Fruit fly (Drosophila melanogaster) whole organism, prepupa: ENCODE data around the gene ND-B14.5A.

Source experiments
- Blimp-1 ChIP-seq: fragments of 200-800 bp; sonication (Bioruptor generic); optimal IDR thresholded peaks from 3 replicates; lab custom pipeline; 2017; ENCODE audit warnings: missing biosample characterization, missing genetic modification characterization, mild to moderate bottlenecking, moderate library complexity, missing genetic modification reagents
- CG10669 ChIP-seq: fragments of 200-800 bp; sonication (Bioruptor generic); optimal IDR thresholded peaks from 3 replicates; lab custom pipeline; 2018; ENCODE audit warnings: missing biosample characterization, mild to moderate bottlenecking, missing genetic modification characterization, moderate library complexity
- CG11294 ChIP-seq: fragments of 200-800 bp; sonication (Bioruptor generic); IDR thresholded peaks from 2 replicates; pipeline ENCODE4 v1.3.6; 2022; ENCODE audit warnings: missing biosample characterization, missing genetic modification characterization
- CG11762 ChIP-seq: fragments of 200-800 bp; sonication (Bioruptor generic); optimal IDR thresholded peaks from 3 replicates; lab custom pipeline; 2016; ENCODE audit warnings: missing biosample characterization, missing genetic modification characterization; ENCODE audit not compliant: insufficient read depth
- CG11902 ChIP-seq: fragments of 200-800 bp; sonication (Bioruptor generic); optimal IDR thresholded peaks from 3 replicates; lab custom pipeline; 2016; ENCODE audit warnings: missing biosample characterization, missing genetic modification characterization
- CG16779 ChIP-seq: fragments of 200-800 bp; sonication (Bioruptor generic); optimal IDR thresholded peaks from 3 replicates; lab custom pipeline; 2017; ENCODE audit warnings: missing biosample characterization, mild to moderate bottlenecking, missing genetic modification characterization
- CG31627 ChIP-seq: fragments of 200-800 bp; sonication (Bioruptor generic); optimal IDR thresholded peaks from 3 replicates; lab custom pipeline; 2016; ENCODE audit warnings: missing biosample characterization, missing genetic modification characterization
- CG34406 ChIP-seq: fragments of 200-800 bp; sonication (Bioruptor generic); optimal IDR thresholded peaks from 3 replicates; lab custom pipeline; 2016; ENCODE audit warnings: missing biosample characterization, missing genetic modification characterization
- CG3919 ChIP-seq: fragments of 200-800 bp; sonication (Bioruptor generic); optimal IDR thresholded peaks from 3 replicates; lab custom pipeline; 2016; ENCODE audit warnings: missing biosample characterization, missing genetic modification characterization
- CG4318 ChIP-seq: fragments of 200-800 bp; sonication (Bioruptor generic); optimal IDR thresholded peaks from 3 replicates; lab custom pipeline; 2017; ENCODE audit warnings: missing biosample characterization, mild to moderate bottlenecking, missing genetic modification characterization
- CG6163 ChIP-seq: fragments of 200-800 bp; sonication (Bioruptor generic); IDR thresholded peaks from 3 replicates; pipeline ENCODE4 v1.3.6; 2022; ENCODE audit warnings: missing biosample characterization, missing genetic modification characterization
- CG6792 ChIP-seq: fragments of 200-800 bp; sonication (Bioruptor generic); optimal IDR thresholded peaks from 3 replicates; lab custom pipeline; 2016; ENCODE audit warnings: missing biosample characterization, missing genetic modification characterization
- CG6808 ChIP-seq: fragments of 200-800 bp; sonication (Bioruptor generic); optimal IDR thresholded peaks from 3 replicates; lab custom pipeline; 2017; ENCODE audit warnings: missing biosample characterization, missing genetic modification characterization, mild to moderate bottlenecking, moderate library complexity, missing genetic modification reagents
- CG7368 ChIP-seq: fragments of 200-800 bp; sonication (Bioruptor generic); optimal IDR thresholded peaks from 3 replicates; lab custom pipeline; 2016; ENCODE audit warnings: missing biosample characterization, missing genetic modification characterization
- CG8119 ChIP-seq: fragments of 200-800 bp; sonication (Bioruptor generic); IDR thresholded peaks from 3 replicates; pipeline ENCODE4 v1.3.6; 2022; ENCODE audit warnings: missing biosample characterization, missing genetic modification characterization
- CG8319 ChIP-seq: fragments of 200-800 bp; sonication (Bioruptor generic); optimal IDR thresholded peaks from 3 replicates; lab custom pipeline; 2016; ENCODE audit warnings: missing biosample characterization, missing genetic modification characterization
- CG8632 ChIP-seq: fragments of 200-800 bp; sonication (Bioruptor generic); optimal IDR thresholded peaks from 3 replicates; lab custom pipeline; 2016; ENCODE audit warnings: missing biosample characterization, missing genetic modification characterization
- CG9139 ChIP-seq: fragments of 200-800 bp; sonication (Bioruptor generic); optimal IDR thresholded peaks from 3 replicates; lab custom pipeline; 2017; ENCODE audit warnings: missing biosample characterization, mild to moderate bottlenecking, missing genetic modification characterization
- Eip75B ChIP-seq: fragments of 200-800 bp; sonication (Bioruptor generic); optimal IDR thresholded peaks from 3 replicates; lab custom pipeline; 2016; ENCODE audit warnings: missing biosample characterization, missing genetic modification characterization
- Eip78C ChIP-seq: fragments of 200-800 bp; sonication (Bioruptor generic); peaks from one replicate; lab custom pipeline; 2016; ENCODE audit warnings: missing biosample characterization, missing genetic modification characterization
- Eip93F ChIP-seq: fragments of 200-800 bp; sonication (Bioruptor generic); optimal IDR thresholded peaks from 2 replicates; lab custom pipeline; 2016; ENCODE audit warnings: missing biosample characterization, mild to moderate bottlenecking, missing genetic modification characterization
- Ets21C ChIP-seq: fragments of 200-800 bp; sonication (Bioruptor generic); optimal IDR thresholded peaks from 3 replicates; lab custom pipeline; 2016; ENCODE audit warnings: missing biosample characterization, missing genetic modification characterization
- Ets96B ChIP-seq: fragments of 200-800 bp; optimal IDR thresholded peaks from 2 replicates; lab custom pipeline; 2019; ENCODE audit warnings: missing biosample characterization, mild to moderate bottlenecking, missing genetic modification characterization, moderate library complexity
- Gug ChIP-seq: fragments of 200-800 bp; sonication (Bioruptor generic); IDR thresholded peaks from 2 replicates; pipeline ENCODE4 v1.3.6; 2022; ENCODE audit warnings: missing biosample characterization, missing genetic modification characterization
- Hr38 ChIP-seq: sonication (Bioruptor generic); optimal IDR thresholded peaks from 2 replicates; lab custom pipeline; 2016; ENCODE audit warnings: missing biosample characterization, missing genetic modification characterization
- Hr39 ChIP-seq: fragments of 200-800 bp; sonication (Bioruptor generic); optimal IDR thresholded peaks from 2 replicates; lab custom pipeline; 2016; ENCODE audit warnings: missing biosample characterization, missing genetic modification characterization
- Hr4 ChIP-seq: fragments of 200-800 bp; sonication (Bioruptor generic); optimal IDR thresholded peaks from 3 replicates; lab custom pipeline; 2016; ENCODE audit warnings: missing biosample characterization, missing genetic modification characterization
- Lpt ChIP-seq: fragments of 200-800 bp; sonication (Bioruptor generic); optimal IDR thresholded peaks from 3 replicates; lab custom pipeline; 2016; ENCODE audit warnings: missing biosample characterization, missing genetic modification characterization
- Met ChIP-seq: fragments of 200-800 bp; sonication (Bioruptor generic); optimal IDR thresholded peaks from 3 replicates; lab custom pipeline; 2016; ENCODE audit warnings: missing biosample characterization, missing genetic modification characterization
- OdsH ChIP-seq: fragments of 200-800 bp; sonication (Bioruptor generic); optimal IDR thresholded peaks from 3 replicates; lab custom pipeline; 2016; ENCODE audit warnings: missing biosample characterization, missing genetic modification characterization
- Sox102F ChIP-seq: fragments of 200-800 bp; sonication (Bioruptor generic); optimal IDR thresholded peaks from 2 replicates; lab custom pipeline; 2016; ENCODE audit warnings: missing biosample characterization, mild to moderate bottlenecking, missing genetic modification characterization
- Sox14 ChIP-seq: fragments of 200-800 bp; sonication (Bioruptor generic); optimal IDR thresholded peaks from 3 replicates; lab custom pipeline; 2016; ENCODE audit warnings: missing biosample characterization, missing genetic modification characterization
- Sox15 ChIP-seq: fragments of 200-800 bp; sonication (Bioruptor generic); optimal IDR thresholded peaks from 3 replicates; lab custom pipeline; 2016; ENCODE audit warnings: missing biosample characterization, missing genetic modification characterization
- achi ChIP-seq: fragments of 200-800 bp; sonication (Bioruptor generic); optimal IDR thresholded peaks from 3 replicates; lab custom pipeline; 2016; ENCODE audit warnings: missing biosample characterization, missing genetic modification characterization
- acj6 ChIP-seq: fragments of 200-800 bp; sonication (Bioruptor generic); optimal IDR thresholded peaks from 3 replicates; lab custom pipeline; 2016; ENCODE audit warnings: missing biosample characterization, missing genetic modification characterization
- cyc ChIP-seq: fragments of 200-800 bp; sonication (Bioruptor generic); optimal IDR thresholded peaks from 3 replicates; lab custom pipeline; 2016; ENCODE audit warnings: missing biosample characterization, missing genetic modification characterization
- eg ChIP-seq: fragments of 200-800 bp; sonication (Bioruptor generic); IDR thresholded peaks from 3 replicates; pipeline ENCODE4 v1.3.6; 2022; ENCODE audit warnings: missing biosample characterization, missing genetic modification characterization
- fd85E ChIP-seq: fragments of 200-800 bp; sonication (Bioruptor generic); optimal IDR thresholded peaks from 3 replicates; lab custom pipeline; 2016; ENCODE audit warnings: missing biosample characterization, missing genetic modification characterization
- fkh ChIP-seq: fragments of 200-800 bp; sonication (Bioruptor generic); optimal IDR thresholded peaks from 3 replicates; lab custom pipeline; 2017; ENCODE audit warnings: missing biosample characterization, mild to moderate bottlenecking, missing genetic modification characterization, moderate library complexity
- lz ChIP-seq: fragments of 200-800 bp; sonication (Bioruptor generic); optimal IDR thresholded peaks from 3 replicates; lab custom pipeline; 2016; ENCODE audit warnings: missing biosample characterization, missing genetic modification characterization
- pdm3 ChIP-seq: fragments of 200-800 bp; sonication (Bioruptor generic); optimal IDR thresholded peaks from 3 replicates; lab custom pipeline; 2016; ENCODE audit warnings: missing biosample characterization, missing genetic modification characterization
- salr ChIP-seq, 2 experiments: fragments of 200-800 bp; sonication (Bioruptor generic); optimal IDR thresholded peaks; 3 replicates each; lab custom pipeline; 2016 to 2018; ENCODE audit warnings: missing biosample characterization in 2 of 2, missing genetic modification characterization in 2 of 2, mild to moderate bottlenecking in 1 of 2
- ss ChIP-seq, 2 experiments: fragments of 200-800 bp; sonication (Bioruptor generic); optimal IDR thresholded peaks; 2 replicates in 1 of 2; 3 replicates in 1 of 2; lab custom pipeline; 2017 to 2018; ENCODE audit warnings: mild to moderate bottlenecking in 2 of 2, missing biosample characterization in 2 of 2, missing genetic modification characterization in 2 of 2, moderate library complexity in 1 of 2
- svp ChIP-seq: fragments of 200-800 bp; sonication (Bioruptor generic); peaks from one replicate; lab custom pipeline; 2016; ENCODE audit warnings: missing biosample characterization, missing genetic modification characterization
- topi ChIP-seq: fragments of 200-800 bp; sonication (Bioruptor generic); optimal IDR thresholded peaks from 3 replicates; lab custom pipeline; 2016; ENCODE audit warnings: missing biosample characterization, missing genetic modification characterization
- vri ChIP-seq: fragments of 200-800 bp; sonication (Bioruptor generic); optimal IDR thresholded peaks from 3 replicates; lab custom pipeline; 2016; ENCODE audit warnings: missing biosample characterization, mild to moderate bottlenecking, missing genetic modification characterization

The ND-B14.5A gene

dm6 chrX:2194208-2195094 is 22.1 kb downstream of the ND-B14.5A start (continued):
- no peak for TF ChIP-seq Hr39 (GFP tag; lab: Kevin White, UChicago)
- TF ChIP-seq cyc = no peak
- TF ChIP-seq CG6808 (GFP tag; lab: Kevin White, UChicago) = no peak
- no peak for TF ChIP-seq CG34406 (GFP tag; lab: Kevin White, UChicago)
- TF ChIP-seq CG10669 = no peak
- no peak for TF ChIP-seq Met (GFP tag; lab: Kevin White, UChicago)
- no peak for TF ChIP-seq pdm3 (GFP tag; lab: Kevin White, UChicago)
- no peak for TF ChIP-seq Eip75B (GFP tag; lab: Kevin White, UChicago)
- TF ChIP-seq CG9139 = no peak
- TF ChIP-seq svp (GFP tag; lab: Kevin White, UChicago) = peak; percentile 84
- no peak for TF ChIP-seq acj6 (GFP tag; lab: Kevin White, UChicago)
- no peak for TF ChIP-seq Hr38
- no peak for TF ChIP-seq Ets21C
- no peak for TF ChIP-seq CG11294 (GFP tag; lab: Robert Waterston, UW)
- no peak for TF ChIP-seq CG8319 (GFP tag; lab: Kevin White, UChicago)

DNA sequence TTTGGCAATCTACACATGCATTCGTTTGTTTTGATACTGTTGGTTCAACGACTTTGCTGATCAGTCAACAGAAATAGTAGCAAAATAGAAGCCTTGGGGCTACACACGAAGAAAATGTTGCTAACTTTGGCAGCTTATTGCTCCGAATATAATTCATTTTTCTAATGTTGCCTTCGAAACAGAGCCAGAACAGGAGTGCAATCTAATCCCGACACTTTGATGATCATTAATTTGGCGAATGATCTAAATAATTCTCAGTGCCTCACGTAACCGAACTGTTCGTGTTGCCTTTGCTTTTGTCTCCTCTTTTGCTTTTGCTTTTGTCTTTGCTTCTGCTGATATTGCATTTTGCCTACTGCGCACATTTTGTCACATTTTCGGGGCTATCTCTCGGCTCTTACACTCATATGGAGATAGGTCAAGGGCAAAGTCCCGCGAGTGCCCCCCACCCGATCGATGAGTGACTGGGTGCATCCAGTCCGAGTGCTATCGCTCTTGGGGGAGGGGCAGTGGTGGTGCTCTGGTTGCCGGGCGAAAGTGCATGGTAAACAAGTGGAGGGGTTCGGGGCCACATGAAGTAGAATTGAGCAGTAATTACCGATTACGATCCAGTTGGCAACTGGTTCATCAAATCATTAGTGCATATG is 23.9 kb downstream of the ND-B14.5A start:
- TF ChIP-seq pdm3 (GFP tag; lab: Kevin White, UChicago) (peak; percentile 35), CG6808 (GFP tag; lab: Kevin White, UChicago) (peak; percentile 19), CG8119 (GFP tag; lab: Robert Waterston, UW) (peak; percentile 53; the same call in 2 of the 3 replicates), fkh (GFP tag; lab: Kevin White, UChicago) (no peak), fd85E (GFP tag; lab: Kevin White, UChicago) (no peak), ss (GFP tag; optimal IDR thresholded peaks at IDR 0.05; lab: Kevin White, UChicago) (peak; percentile 2 to 27), lz (GFP tag; lab: Kevin White, UChicago) (peak; percentile 47), Eip78C (GFP tag; lab: Kevin White, UChicago) (peak; percentile 77), Sox15 (GFP tag; lab: Kevin White, UChicago) (no peak), OdsH (GFP tag; lab: Kevin White, UChicago) (peak; percentile 52), Eip93F (GFP tag; lab: Kevin White, UChicago) (no peak), Gug (peak; percentile 38; the same call in 1 of the 2 replicates), CG8632 (GFP tag; lab: Kevin White, UChicago) (peak; percentile 0), vri (peak; percentile 90), CG6163 (GFP tag; lab: Robert Waterston, UW) (peak; percentile 62; the same call in 2 of the 3 replicates), Sox14 (GFP tag; lab: Kevin White, UChicago) (peak; percentile 27), CG9139 (no peak), CG11294 (GFP tag; lab: Robert Waterston, UW) (peak; percentile 44; the same call in 1 of the 2 replicates), salr (GFP tag; optimal IDR thresholded peaks at IDR 0.05; lab: Kevin White, UChicago) (no peak), CG4318 (no peak), CG7368 (GFP tag; lab: Kevin White, UChicago) (peak; percentile 20), eg (peak; percentile 69; the same call in 1 of the 3 replicates), CG31627 (GFP tag; lab: Kevin White, UChicago) (peak; percentile 48), Ets96B (tag; lab: Kevin White, UChicago) (peak; percentile 12), cyc (peak; percentile 40), CG11902 (GFP tag; lab: Kevin White, UChicago) (no peak), acj6 (GFP tag; lab: Kevin White, UChicago) (peak; percentile 40), Blimp-1 (GFP tag; lab: Kevin White, UChicago) (no peak), CG16779 (tag; lab: Kevin White, UChicago) (no peak), Sox102F (GFP tag; lab: Kevin White, UChicago) (peak; percentile 32), topi (GFP tag; lab: Kevin White, UChicago) (peak; percentile 45), CG6792 (no peak), CG3919 (peak; percentile 21), CG11762 (peak; percentile 26), Hr4 (GFP tag; lab: Kevin White, UChicago) (peak; percentile 47), Met (GFP tag; lab: Kevin White, UChicago) (peak; percentile 56), Lpt (GFP tag; lab: Kevin White, UChicago) (peak; percentile 15), svp (GFP tag; lab: Kevin White, UChicago) (peak; percentile 100), CG8319 (GFP tag; lab: Kevin White, UChicago) (no peak), achi (GFP tag; lab: Kevin White, UChicago) (peak; percentile 27)
